Fruit fly (Drosophila melanogaster): ENCODE measurements around the gene CG42854.

The CG42854 gene

DNA sequence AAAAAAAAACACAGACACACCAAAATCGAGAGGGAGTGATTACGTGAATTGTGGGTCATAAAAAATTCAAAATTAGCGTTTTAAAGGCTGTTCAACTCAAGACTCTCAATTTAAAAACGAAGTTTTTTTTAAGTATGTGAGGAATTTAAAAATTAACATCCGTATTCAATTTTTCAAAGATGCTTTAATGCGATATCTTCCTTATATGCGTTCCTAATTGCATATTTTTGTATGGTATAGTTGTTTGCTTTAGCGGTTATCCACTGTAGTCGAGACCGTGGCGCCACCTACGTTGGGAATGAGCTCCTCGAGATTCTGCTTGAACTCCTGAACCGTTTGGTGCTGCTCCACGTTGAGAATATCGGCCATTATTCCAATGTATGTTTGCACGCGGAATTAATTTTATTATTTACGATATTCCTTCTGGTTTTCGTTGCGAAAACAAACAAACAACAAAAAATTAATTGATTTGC lies 44.2 kb upstream of the CG42854 start (continued):
- TF ChIP-seq CG6792 (GFP tag; optimal IDR thresholded peaks at IDR 0.05) (no peak), CG1621 (tag; optimal IDR thresholded peaks at IDR 0.05) (no peak), Gug (GFP tag; IDR thresholded peaks at IDR 0.05) (no peak), dsx (GFP tag; optimal IDR thresholded peaks at IDR 0.05; ENCODE audit: poor library complexity, severe bottlenecking) (no peak), Sox102F (GFP tag; optimal IDR thresholded peaks at IDR 0.05) (no peak), CG6854 (GFP tag; optimal IDR thresholded peaks at IDR 0.05) (no peak), eg (GFP tag; IDR thresholded peaks at IDR 0.05) (no peak), CG11762 (GFP tag; optimal IDR thresholded peaks at IDR 0.05; ENCODE audit: insufficient read depth) (no peak), CG15336 (GFP tag; IDR thresholded peaks at IDR 0.05) (no peak), CG16779 (tag; optimal IDR thresholded peaks at IDR 0.05) (no peak), net (GFP tag; optimal IDR thresholded peaks at IDR 0.05) (no peak), CG10631 (GFP tag; optimal IDR thresholded peaks at IDR 0.05) (no peak), spab (GFP tag; optimal IDR thresholded peaks at IDR 0.05) (no peak), CG32006 (GFP tag; optimal IDR thresholded peaks at IDR 0.05) (no peak), Eip78C (GFP tag) (peak; percentile 77), Smox (GFP tag; optimal IDR thresholded peaks at IDR 0.05) (peak; percentile 25), CG8319 (GFP tag; optimal IDR thresholded peaks at IDR 0.05) (no peak), Blimp-1 (GFP tag; optimal IDR thresholded peaks at IDR 0.05) (no peak)

dm6 chrX:17290154-17290959 lies 43.5 kb upstream of the CG42854 start:
- peak; percentile 90 for TF ChIP-seq vri (GFP tag; optimal IDR thresholded peaks at IDR 0.05)
- no peak for TF ChIP-seq CG10669 (GFP tag; optimal IDR thresholded peaks at IDR 0.05)
- TF ChIP-seq CG11294 (GFP tag; IDR thresholded peaks at IDR 0.05): no peak
- no peak for TF ChIP-seq CG10631 (GFP tag; optimal IDR thresholded peaks at IDR 0.05)
- no peak for TF ChIP-seq fd59A (GFP tag; optimal IDR thresholded peaks at IDR 0.05)
- TF ChIP-seq OdsH (GFP tag; optimal IDR thresholded peaks at IDR 0.05): no peak

DNA sequence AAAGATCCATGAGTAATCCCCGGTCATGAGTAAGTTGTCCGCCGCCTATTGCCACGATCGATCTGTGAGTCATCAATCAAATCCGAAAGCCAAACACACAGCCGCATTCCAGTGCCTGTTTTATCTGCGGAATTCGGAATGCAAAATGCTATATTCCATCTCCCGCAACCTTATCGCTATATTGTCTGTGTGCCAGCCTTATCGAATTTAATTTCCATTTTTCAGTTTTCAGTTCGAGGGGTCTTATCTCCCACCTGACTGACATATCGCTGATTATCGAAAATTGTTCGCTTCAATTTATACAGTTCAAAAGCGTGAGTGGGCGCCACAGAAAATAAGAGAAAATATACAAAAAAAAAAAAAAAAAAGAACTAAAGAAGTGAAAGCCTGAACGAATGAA lies 42.4 kb upstream of the CG42854 start:
- TF ChIP-seq achi (GFP tag; optimal IDR thresholded peaks at IDR 0.05) (no peak), CG6792 (GFP tag; optimal IDR thresholded peaks at IDR 0.05) (no peak), CG8319 (GFP tag; optimal IDR thresholded peaks at IDR 0.05) (no peak), net (GFP tag; optimal IDR thresholded peaks at IDR 0.05) (no peak), Gug (GFP tag; IDR thresholded peaks at IDR 0.05) (no peak), Hr39 (GFP tag; optimal IDR thresholded peaks at IDR 0.05) (no peak), ss (GFP tag; optimal IDR thresholded peaks at IDR 0.05) (no peak), CG6808 (GFP tag; optimal IDR thresholded peaks at IDR 0.05) (no peak), eg (GFP tag; IDR thresholded peaks at IDR 0.05) (no peak), Sox14 (GFP tag; optimal IDR thresholded peaks at IDR 0.05) (no peak), svp (GFP tag) (peak; percentile 81), vri (GFP tag; optimal IDR thresholded peaks at IDR 0.05) (peak; percentile 4), Met (GFP tag; optimal IDR thresholded peaks at IDR 0.05) (no peak), CG8632 (GFP tag; optimal IDR thresholded peaks at IDR 0.05) (no peak), CG10669 (GFP tag; optimal IDR thresholded peaks at IDR 0.05) (no peak)

- TF ChIP-seq Eip78C (GFP tag) (peak; percentile 16), esn (GFP tag; optimal IDR thresholded peaks at IDR 0.05) (no peak)
Measured at dm6 chrX:17285069-17285468, 38.3 kb upstream of the CG42854 start.

- TF ChIP-seq fkh (GFP tag; optimal IDR thresholded peaks at IDR 0.05) (no peak), CG6808 (GFP tag; optimal IDR thresholded peaks at IDR 0.05) (no peak), CG4318 (GFP tag; optimal IDR thresholded peaks at IDR 0.05) (no peak), fd85E (GFP tag; optimal IDR thresholded peaks at IDR 0.05) (no peak), Blimp-1 (GFP tag; optimal IDR thresholded peaks at IDR 0.05) (no peak), Smox (GFP tag; optimal IDR thresholded peaks at IDR 0.05) (no peak), CG31627 (GFP tag; optimal IDR thresholded peaks at IDR 0.05) (no peak), Eip78C (GFP tag) (no peak), topi (GFP tag; optimal IDR thresholded peaks at IDR 0.05) (no peak), lz (GFP tag; optimal IDR thresholded peaks at IDR 0.05) (no peak), CG8632 (GFP tag; optimal IDR thresholded peaks at IDR 0.05) (no peak), Sox15 (GFP tag; optimal IDR thresholded peaks at IDR 0.05) (no peak), CG8119 (GFP tag; IDR thresholded peaks at IDR 0.05) (no peak)
Measured at dm6 chrX:17284400-17284799, 37.6 kb upstream of the CG42854 start, which contains the start of gene CG8661. TSS of gene CG8661 (minus strand) at chrX:17284500.
